Fruit fly (Drosophila melanogaster): ENCODE results near the gene TotE.

DNA sequence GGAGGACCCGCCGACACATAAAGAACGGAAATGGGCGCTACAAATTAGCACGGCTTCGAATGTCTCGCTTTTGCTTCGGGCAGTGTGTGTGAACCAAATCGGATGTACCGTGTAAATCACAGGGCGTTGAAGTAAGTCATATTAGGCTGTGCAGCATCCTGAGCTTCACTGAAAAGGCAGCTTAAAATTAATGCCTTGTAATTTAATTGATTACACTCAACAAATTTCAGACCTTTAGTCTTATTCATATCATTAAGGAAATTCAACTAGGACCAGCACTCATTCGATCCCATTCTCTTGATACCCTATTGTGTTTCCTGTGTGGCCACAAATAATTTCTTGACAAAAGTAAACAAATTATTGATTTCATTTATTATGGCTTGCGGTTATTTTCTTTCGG lies 43.4 kb downstream of the TotE start:
- TF ChIP-seq CG8478 (optimal IDR thresholded peaks at IDR 0.05) = no peak
- no peak for TF ChIP-seq CTCF (optimal IDR thresholded peaks at IDR 0.05)

Data from S2 (cell line).